Worm (Caenorhabditis elegans) whole organism, late embryonic: ENCODE data around the gene snx-17.

Experiments
- C08G9.2 ChIP-seq: sonication (generic microtip); optimal IDR thresholded peaks from 2 replicates; lab custom pipeline; 2016; ENCODE audit warnings: mild to moderate bottlenecking, missing genetic modification characterization, moderate library complexity, missing compliant biosample characterization
- F13H6.1 ChIP-seq: sonication (generic microtip); optimal IDR thresholded peaks from 2 replicates; lab custom pipeline; 2016; ENCODE audit warnings: missing genetic modification characterization, missing compliant biosample characterization
- K09A11.1 ChIP-seq: sonication (generic microtip); optimal IDR thresholded peaks from 2 replicates; lab custom pipeline; 2017; ENCODE audit warnings: antibody characterized with exemption, mild to moderate bottlenecking, missing genetic modification characterization, missing compliant biosample characterization; ENCODE audit not compliant: insufficient read depth
- T23F11.4 ChIP-seq: fragments of 200-800 bp; sonication (Bioruptor generic); optimal IDR thresholded peaks from 2 replicates; lab custom pipeline; 2018; ENCODE audit warnings: mild to moderate bottlenecking, missing genetic modification characterization, missing compliant biosample characterization
- ceh-2 ChIP-seq: sonication (generic microtip); optimal IDR thresholded peaks from 2 replicates; lab custom pipeline; 2016; ENCODE audit warnings: missing genotype, missing genetic modification characterization, missing compliant biosample characterization
- ceh-22 ChIP-seq: sonication (generic microtip); optimal IDR thresholded peaks from 2 replicates; lab custom pipeline; 2017; ENCODE audit warnings: missing biosample characterization, missing genetic modification characterization
- ceh-34 ChIP-seq: sonication (generic microtip); optimal IDR thresholded peaks from 2 replicates; lab custom pipeline; 2016; ENCODE audit warnings: mild to moderate bottlenecking, missing genetic modification characterization, missing compliant biosample characterization
- ceh-45 ChIP-seq: fragments of 200-800 bp; sonication (Bioruptor generic); IDR thresholded peaks from 2 replicates; pipeline ENCODE4 v1.3.6; 2022; ENCODE audit warnings: missing genetic modification reagents, missing genetic modification characterization, missing compliant biosample characterization
- ceh-48 ChIP-seq: sonication (generic microtip); optimal IDR thresholded peaks from 2 replicates; lab custom pipeline; 2016; ENCODE audit warnings: missing genetic modification characterization, inconsistent platforms, missing compliant biosample characterization
- ceh-9 ChIP-seq: sonication (generic microtip); optimal IDR thresholded peaks from 2 replicates; lab custom pipeline; 2016; ENCODE audit warnings: mild to moderate bottlenecking, missing genetic modification characterization, inconsistent platforms, missing compliant biosample characterization
- elt-2 ChIP-seq: sonication (generic microtip); optimal IDR thresholded peaks from 2 replicates; lab custom pipeline; 2016; ENCODE audit warnings: missing genetic modification reagents, missing genetic modification characterization, missing compliant biosample characterization
- elt-4 ChIP-seq: sonication (generic microtip); optimal IDR thresholded peaks from 2 replicates; lab custom pipeline; 2016; ENCODE audit warnings: missing genetic modification characterization, missing compliant biosample characterization
- ets-4 ChIP-seq: sonication (generic microtip); optimal IDR thresholded peaks from 2 replicates; lab custom pipeline; 2016; ENCODE audit warnings: missing genetic modification characterization, missing compliant biosample characterization
- eyg-1 ChIP-seq: sonication (generic microtip); optimal IDR thresholded peaks from 2 replicates; lab custom pipeline; 2016; ENCODE audit warnings: missing genotype, missing genetic modification characterization, missing compliant biosample characterization
- fax-1 ChIP-seq: sonication (generic microtip); optimal IDR thresholded peaks from 2 replicates; lab custom pipeline; 2016; ENCODE audit warnings: missing genotype, missing genetic modification characterization, missing compliant biosample characterization
- fkh-6 ChIP-seq: sonication (generic microtip); optimal IDR thresholded peaks from 2 replicates; lab custom pipeline; 2016; ENCODE audit warnings: missing genetic modification characterization, missing compliant biosample characterization
- gmeb-2 ChIP-seq: sonication (generic microtip); optimal IDR thresholded peaks from 2 replicates; lab custom pipeline; 2016; ENCODE audit warnings: missing genetic modification characterization, inconsistent platforms, missing compliant biosample characterization
- hlh-13 ChIP-seq: fragments of 200-800 bp; sonication (Bioruptor generic); optimal IDR thresholded peaks from 2 replicates; lab custom pipeline; 2018; ENCODE audit warnings: mild to moderate bottlenecking, missing genetic modification characterization, missing compliant biosample characterization
- hlh-15 ChIP-seq: sonication (generic microtip); optimal IDR thresholded peaks from 2 replicates; lab custom pipeline; 2016; ENCODE audit warnings: missing genetic modification characterization, missing compliant biosample characterization
- hlh-6 ChIP-seq: sonication (generic microtip); optimal IDR thresholded peaks from 2 replicates; lab custom pipeline; 2016; ENCODE audit warnings: missing genotype, missing genetic modification characterization, missing compliant biosample characterization
- hlh-8 ChIP-seq: sonication (generic microtip); optimal IDR thresholded peaks from 2 replicates; lab custom pipeline; 2016; ENCODE audit warnings: missing genotype, missing genetic modification characterization, missing compliant biosample characterization
- lin-11 ChIP-seq: fragments of 200-800 bp; sonication (Bioruptor generic); optimal IDR thresholded peaks from 2 replicates; lab custom pipeline; 2018; ENCODE audit warnings: mild to moderate bottlenecking, missing genetic modification characterization, missing compliant biosample characterization
- madf-2 ChIP-seq: sonication (generic microtip); optimal IDR thresholded peaks from 2 replicates; lab custom pipeline; 2017; ENCODE audit warnings: missing genetic modification characterization, missing compliant biosample characterization
- nfya-1 ChIP-seq: sonication (generic microtip); optimal IDR thresholded peaks from 2 replicates; lab custom pipeline; 2017; ENCODE audit warnings: missing genetic modification characterization, mild to moderate bottlenecking, missing compliant biosample characterization, antibody characterized with exemption, moderate library complexity
- nhr-11 ChIP-seq: fragments of 150-350 bp; optimal IDR thresholded peaks from 2 replicates; lab custom pipeline; 2014; ENCODE audit warnings: missing biosample characterization, missing genetic modification characterization
- nhr-232 ChIP-seq: sonication (generic microtip); optimal IDR thresholded peaks from 2 replicates; lab custom pipeline; 2016; ENCODE audit warnings: missing genetic modification characterization, missing compliant biosample characterization
- pat-9 ChIP-seq: fragments of 200-800 bp; sonication (Bioruptor generic); optimal IDR thresholded peaks from 2 replicates; lab custom pipeline; 2018; ENCODE audit warnings: mild to moderate bottlenecking, missing genetic modification characterization, moderate library complexity, missing compliant biosample characterization
- pax-1 ChIP-seq: fragments of 150-350 bp; optimal IDR thresholded peaks from 2 replicates; lab custom pipeline; 2014; ENCODE audit warnings: missing biosample characterization, missing genetic modification characterization
- pha-2 ChIP-seq: sonication (generic microtip); optimal IDR thresholded peaks from 2 replicates; lab custom pipeline; 2017; ENCODE audit warnings: mild to moderate bottlenecking, missing genetic modification characterization, missing compliant biosample characterization
- pqm-1 ChIP-seq: sonication (generic microtip); optimal IDR thresholded peaks from 2 replicates; lab custom pipeline; 2016; ENCODE audit warnings: missing genetic modification characterization, missing compliant biosample characterization
- pros-1 ChIP-seq: fragments of 150-350 bp; optimal IDR thresholded peaks from 2 replicates; lab custom pipeline; 2014; ENCODE audit warnings: missing biosample characterization, missing genetic modification reagents, missing genetic modification characterization
- ref-2 ChIP-seq: sonication (generic microtip); optimal IDR thresholded peaks from 2 replicates; lab custom pipeline; 2016; ENCODE audit warnings: missing genetic modification characterization, missing compliant biosample characterization
- sdc-2 ChIP-seq: sonication (generic microtip); optimal IDR thresholded peaks from 2 replicates; lab custom pipeline; 2016; ENCODE audit warnings: missing genotype, missing genetic modification characterization, missing compliant biosample characterization
- sox-2 ChIP-seq: fragments of 200-800 bp; sonication (Bioruptor generic); IDR thresholded peaks from 2 replicates; pipeline ENCODE4 v1.3.6; 2022; ENCODE audit warnings: missing genetic modification reagents, missing genetic modification characterization, missing compliant biosample characterization
- tbx-2 ChIP-seq: sonication (generic microtip); optimal IDR thresholded peaks from 2 replicates; lab custom pipeline; 2016; ENCODE audit warnings: missing genetic modification characterization, missing compliant biosample characterization
- tbx-7 ChIP-seq: sonication (generic microtip); optimal IDR thresholded peaks from 2 replicates; lab custom pipeline; 2016; ENCODE audit warnings: missing genotype, missing genetic modification characterization, missing compliant biosample characterization
- ttx-3 ChIP-seq: sonication (generic microtip); optimal IDR thresholded peaks from 2 replicates; lab custom pipeline; 2016; ENCODE audit warnings: missing genetic modification reagents, missing genetic modification characterization, missing compliant biosample characterization
- unc-3 ChIP-seq, 2 experiments: fragments of 200-800 bp in 1 of 2; sonication (Bioruptor generic) in 1 of 2; sonication (generic microtip) in 1 of 2; conservative IDR thresholded peaks in 1 of 2; optimal IDR thresholded peaks in 1 of 2; 2 replicates each; pipeline versions ENCODE4 v1.3.6 to Lab custom; 2016 to 2022; ENCODE audit warnings: missing compliant biosample characterization in 2 of 2, missing genetic modification characterization in 2 of 2, missing genetic modification reagents in 1 of 2
- unc-55 ChIP-seq: sonication (generic microtip); optimal IDR thresholded peaks from 2 replicates; lab custom pipeline; 2017; ENCODE audit warnings: missing biosample characterization, missing genetic modification reagents, missing genetic modification characterization
- unc-86 ChIP-seq: sonication (generic microtip); optimal IDR thresholded peaks from 2 replicates; lab custom pipeline; 2016; ENCODE audit warnings: missing genetic modification characterization, missing compliant biosample characterization
- zip-5 ChIP-seq: sonication (generic microtip); optimal IDR thresholded peaks from 2 replicates; lab custom pipeline; 2016; ENCODE audit warnings: missing genetic modification characterization, missing compliant biosample characterization
- ztf-16 ChIP-seq: sonication (generic microtip); optimal IDR thresholded peaks from 2 replicates; lab custom pipeline; 2017; ENCODE audit warnings: missing genetic modification characterization, missing compliant biosample characterization

snx-17 gene

ce11 chrX:13162351-13163038, 40.4 kb upstream of the snx-17 start:
- TF ChIP-seq ceh-9 (tag; lab: Kevin White, UChicago) (no peak), ztf-16 (no peak), lin-11 (tag; lab: Kevin White, UChicago) (no peak), ceh-2 (tag; lab: Kevin White, UChicago) (no peak), elt-4 (tag; lab: Kevin White, UChicago) (no peak), ttx-3 (no peak), hlh-8 (no peak)

ce11 chrX:13161778-13162177, 39.7 kb upstream of the snx-17 start:
- TF ChIP-seq ceh-34 (tag; lab: Kevin White, UChicago) (peak; percentile 58), sox-2 (GFP tag; lab: Robert Waterston, UW) (no peak)

ce11 chrX:13159890-13160289, 37.8 kb upstream of the snx-17 start:
- no peak for TF ChIP-seq lin-11 (tag; lab: Kevin White, UChicago)
- no peak for TF ChIP-seq C08G9.2 (tag; lab: Kevin White, UChicago)
- TF ChIP-seq fax-1 (tag; lab: Kevin White, UChicago) = no peak
- no peak for TF ChIP-seq zip-5 (tag; lab: Kevin White, UChicago)
- TF ChIP-seq ceh-48 (tag; lab: Kevin White, UChicago) = no peak
- TF ChIP-seq fkh-6 (tag; lab: Kevin White, UChicago) = no peak
- TF ChIP-seq pax-1 (tag; lab: Kevin White, UChicago) = no peak
- TF ChIP-seq unc-3 (GFP tag; conservative IDR thresholded peaks at IDR 0.05; lab: Robert Waterston, UW) = no peak
- TF ChIP-seq unc-3 (tag; optimal IDR thresholded peaks at IDR 0.05; lab: Kevin White, UChicago) = no peak
- no peak for TF ChIP-seq hlh-15
- no peak for TF ChIP-seq elt-2
- TF ChIP-seq ttx-3 = no peak
- no peak for TF ChIP-seq ceh-45 (GFP tag; lab: Robert Waterston, UW)
- no peak for TF ChIP-seq pat-9 (tag; lab: Kevin White, UChicago)
- no peak for TF ChIP-seq K09A11.1
- TF ChIP-seq ref-2 (tag; lab: Kevin White, UChicago) = no peak
- TF ChIP-seq unc-55 (GFP tag; lab: Kevin White, UChicago) = no peak
- TF ChIP-seq hlh-13 (GFP tag; lab: Kevin White, UChicago) = no peak
- no peak for TF ChIP-seq eyg-1 (tag; lab: Kevin White, UChicago)
- TF ChIP-seq, all 69 proteins: peak for 0

- TF ChIP-seq ets-4 (tag; lab: Kevin White, UChicago) = no peak
- TF ChIP-seq pax-1 (tag; lab: Kevin White, UChicago) = no peak
- no peak for TF ChIP-seq unc-86 (tag; lab: Kevin White, UChicago)
- TF ChIP-seq T23F11.4 (GFP tag; lab: Kevin White, UChicago) = no peak
- TF ChIP-seq tbx-2 (tag; lab: Kevin White, UChicago) = peak; percentile 7
- no peak for TF ChIP-seq gmeb-2 (tag; lab: Kevin White, UChicago)
- no peak for TF ChIP-seq nhr-232 (tag; lab: Kevin White, UChicago)
- TF ChIP-seq pros-1 (tag; lab: Kevin White, UChicago) = no peak
- TF ChIP-seq ceh-22 (tag; lab: Kevin White, UChicago) = no peak
- no peak for TF ChIP-seq pqm-1 (tag; lab: Kevin White, UChicago)
- no peak for TF ChIP-seq nfya-1 (tag; lab: Kevin White, UChicago)
- TF ChIP-seq fkh-6 (tag; lab: Kevin White, UChicago) = no peak
- TF ChIP-seq sdc-2 = no peak
- TF ChIP-seq ceh-34 (tag; lab: Kevin White, UChicago) = peak; percentile 10
- TF ChIP-seq ceh-2 (tag; lab: Kevin White, UChicago) = no peak
- TF ChIP-seq elt-2 = peak; percentile 85
- TF ChIP-seq pat-9 (tag; lab: Kevin White, UChicago) = no peak
- TF ChIP-seq tbx-7 (tag; lab: Kevin White, UChicago) = no peak
- no peak for TF ChIP-seq nhr-11 (tag; lab: Kevin White, UChicago)
- no peak for TF ChIP-seq pha-2 (tag; lab: Kevin White, UChicago)
- no peak for TF ChIP-seq madf-2 (tag; lab: Kevin White, UChicago)
- TF ChIP-seq zip-5 (tag; lab: Kevin White, UChicago) = no peak
- no peak for TF ChIP-seq hlh-8
- no peak for TF ChIP-seq hlh-6
- no peak for TF ChIP-seq F13H6.1 (tag; lab: Kevin White, UChicago)
- TF ChIP-seq, all 69 proteins: peak for 3
Observed at ce11 chrX:13159005-13159404, 36.9 kb upstream of the snx-17 start.
